Fruit fly (Drosophila melanogaster): ENCODE data around the gene CG33272.

CG33272 gene

DNA sequence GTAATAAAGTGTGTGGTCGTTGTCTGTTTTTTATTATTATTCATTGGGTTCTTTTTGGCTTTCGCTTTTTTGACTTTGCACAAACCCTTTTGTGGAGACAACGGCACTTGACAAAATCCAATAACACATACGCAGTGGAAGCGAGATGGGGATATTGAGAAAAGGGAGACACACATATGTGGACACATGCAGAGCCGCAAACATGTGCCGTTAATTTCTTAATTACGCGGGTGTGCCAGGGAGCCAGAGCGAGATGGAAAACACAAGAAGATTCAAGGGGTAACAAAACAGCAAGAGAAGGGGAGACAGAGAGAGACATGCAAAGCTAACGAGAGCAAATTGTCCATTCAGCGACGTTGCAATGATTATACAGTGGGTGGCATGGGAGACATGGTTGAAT, 17.9 kb downstream of the CG33272 start (continued):
- TF ChIP-seq twi (tag; optimal IDR thresholded peaks at IDR 0.05) (peak; percentile 96), tna (GFP tag; IDR thresholded peaks at IDR 0.05; ENCODE audit: partially characterized antibody) (peak; percentile 31; the same call in 1 of the 2 replicates), hkb (optimal IDR thresholded peaks at IDR 0.05) (no peak), hkb (GFP tag; IDR thresholded peaks at IDR 0.05) (no peak), lab (GFP tag; optimal IDR thresholded peaks at IDR 0.05) (no peak), CG17912 (GFP tag; optimal IDR thresholded peaks at IDR 0.05) (no peak), CG12104 (GFP tag; optimal IDR thresholded peaks at IDR 0.05) (no peak), pfk (GFP tag; optimal IDR thresholded peaks at IDR 0.05) (no peak), nerfin-1 (tag; optimal IDR thresholded peaks at IDR 0.05) (no peak), CG4424 (GFP tag; optimal IDR thresholded peaks at IDR 0.05) (no peak), CG1529 (GFP tag; optimal IDR thresholded peaks at IDR 0.05) (no peak), z (GFP tag; IDR thresholded peaks at IDR 0.05) (0 out of 3 replicates have a peak, but pooled peaks have one; percentile 49), Trl (optimal IDR thresholded peaks at IDR 0.05) (peak; percentile 4 to 19), Trl (GFP tag; optimal IDR thresholded peaks at IDR 0.05) (no peak), zen (tag; optimal IDR thresholded peaks at IDR 0.05) (peak; percentile 17), CG10543 (GFP tag; optimal IDR thresholded peaks at IDR 0.05) (no peak), GATAe (GFP tag; conservative IDR thresholded peaks at IDR 0.05) (no peak), abd-A (tag; optimal IDR thresholded peaks at IDR 0.05) (peak; percentile 27), phol (tag; optimal IDR thresholded peaks at IDR 0.05) (no peak), CG30403 (GFP tag; optimal IDR thresholded peaks at IDR 0.05) (no peak), Lpt (GFP tag; optimal IDR thresholded peaks at IDR 0.05) (no peak), emc (GFP tag; optimal IDR thresholded peaks at IDR 0.05) (no peak), klu (GFP tag; IDR thresholded peaks at IDR 0.05) (no peak), croc (GFP tag; conservative IDR thresholded peaks at IDR 0.05) (no peak), CG6813 (GFP tag; optimal IDR thresholded peaks at IDR 0.05) (no peak), Lhr (GFP tag; optimal IDR thresholded peaks at IDR 0.05) (no peak), dpn (GFP tag; optimal IDR thresholded peaks at IDR 0.05) (peak in 1 of 2 experiments; percentile 0), H2.0 (GFP tag; IDR thresholded peaks at IDR 0.05) (no peak), al (GFP tag; IDR thresholded peaks at IDR 0.05) (0 out of 2 replicates have a peak, but pooled peaks have one; percentile 15), exex (tag; optimal IDR thresholded peaks at IDR 0.05) (no peak), Abd-B (GFP tag; optimal IDR thresholded peaks at IDR 0.05) (no peak), sisA (GFP tag; IDR thresholded peaks at IDR 0.05) (no peak), CG5953 (GFP tag; IDR thresholded peaks at IDR 0.05) (0 out of 2 replicates have a peak, but pooled peaks have one; percentile 38), BEAF-32 (GFP tag; optimal IDR thresholded peaks at IDR 0.05) (no peak), CG8944 (GFP tag; optimal IDR thresholded peaks at IDR 0.05) (no peak), Xbp1 (GFP tag; optimal IDR thresholded peaks at IDR 0.05) (no peak), HLH54F (GFP tag; optimal IDR thresholded peaks at IDR 0.05) (no peak), bab2 (GFP tag; optimal IDR thresholded peaks at IDR 0.05) (no peak), CG9817 (tag; optimal IDR thresholded peaks at IDR 0.05) (no peak), sna (GFP tag; IDR thresholded peaks at IDR 0.05; ENCODE audit: partially characterized antibody) (no peak), CG7556 (GFP tag; optimal IDR thresholded peaks at IDR 0.05) (no peak), fru (optimal IDR thresholded peaks at IDR 0.05) (no peak), CG1832 (GFP tag; optimal IDR thresholded peaks at IDR 0.05) (peak; percentile 60), ap (GFP tag; IDR thresholded peaks at IDR 0.05) (no peak), Blimp-1 (GFP tag; optimal IDR thresholded peaks at IDR 0.05) (peak; percentile 52), pho (GFP tag; optimal IDR thresholded peaks at IDR 0.05) (no peak), CG2875 (GFP tag; optimal IDR thresholded peaks at IDR 0.05) (no peak), hth (optimal IDR thresholded peaks at IDR 0.05) (no peak), Sin3A (optimal IDR thresholded peaks at IDR 0.05) (no peak), vnd (GFP tag; IDR thresholded peaks at IDR 0.05; ENCODE audit: partially characterized antibody) (no peak), CG15269 (tag; optimal IDR thresholded peaks at IDR 0.05) (peak; percentile 15), Vsx1 (GFP tag; optimal IDR thresholded peaks at IDR 0.05) (no peak)
